Worm (Caenorhabditis elegans) whole organism, early embryonic: ENCODE measurements around the gene ruvb-2.

Experiments
- B0310.2 ChIP-seq: sonication (generic microtip); optimal IDR thresholded peaks from 2 replicates; lab custom pipeline; 2016; ENCODE audit warnings: mild to moderate bottlenecking, missing genetic modification characterization, missing compliant biosample characterization
- aly-1 ChIP-seq: sonication (generic microtip); optimal IDR thresholded peaks from 2 replicates; lab custom pipeline; 2016; ENCODE audit warnings: missing genetic modification characterization, missing compliant biosample characterization
- hnd-1 ChIP-seq: sonication (generic microtip); optimal IDR thresholded peaks from 2 replicates; lab custom pipeline; 2016; ENCODE audit warnings: missing genetic modification characterization, missing compliant biosample characterization
- sea-1 ChIP-seq: fragments of 200-800 bp; sonication (Bioruptor generic); conservative IDR thresholded peaks from 2 replicates; pipeline ENCODE4 v1.3.6; 2022; ENCODE audit warnings: missing genetic modification characterization, missing compliant biosample characterization

- TF ChIP-seq sea-1 (GFP tag; lab: Robert Waterston, UW) (no peak), hnd-1 (no peak), B0310.2 (no peak), aly-1 (tag; lab: Kevin White, UChicago) (no peak)
Observed at ce11 chrIV:6965192-6965591, 46.0 kb upstream of the ruvb-2 start, which contains the start of gene ZK381.2.
